Worm (Caenorhabditis elegans) whole organism, mixed stage, embryonic: ENCODE data around the gene dcs-1.

Source experiments
- M03D4.4 ChIP-seq: sonication (generic microtip); optimal IDR thresholded peaks from 2 replicates; lab custom pipeline; 2017; ENCODE audit warnings: mild to moderate bottlenecking, missing genetic modification characterization, missing compliant biosample characterization
- blmp-1 ChIP-seq: fragments of 150-350 bp; optimal IDR thresholded peaks from 2 replicates; lab custom pipeline; 2014; ENCODE audit warnings: missing biosample characterization, missing genetic modification characterization
- ceh-39 ChIP-seq: fragments of 150-350 bp; optimal IDR thresholded peaks from 2 replicates; lab custom pipeline; 2014; ENCODE audit warnings: missing biosample characterization, missing genetic modification characterization
- ceh-43 ChIP-seq: fragments of 200-800 bp; sonication (Bioruptor generic); optimal IDR thresholded peaks from 2 replicates; lab custom pipeline; 2018; ENCODE audit warnings: mild to moderate bottlenecking, missing genetic modification characterization, moderate library complexity, missing compliant biosample characterization
- ceh-83 ChIP-seq: fragments of 200-800 bp; sonication (Bioruptor generic); optimal IDR thresholded peaks from 2 replicates; lab custom pipeline; 2018; ENCODE audit warnings: mild to moderate bottlenecking, missing genetic modification characterization, missing compliant biosample characterization
- ces-1 ChIP-seq: fragments of 150-350 bp; optimal IDR thresholded peaks from 2 replicates; lab custom pipeline; 2014; ENCODE audit warnings: missing biosample characterization, missing genetic modification reagents, missing genetic modification characterization
- cnd-1 ChIP-seq: fragments of 200-800 bp; sonication (Bioruptor generic); optimal IDR thresholded peaks from 2 replicates; lab custom pipeline; 2018; ENCODE audit warnings: mild to moderate bottlenecking, missing genetic modification characterization, missing compliant biosample characterization
- drap-1 ChIP-seq: fragments of 200-800 bp; sonication (Bioruptor generic); optimal IDR thresholded peaks from 3 replicates; lab custom pipeline; 2018; ENCODE audit warnings: mild to moderate bottlenecking, missing genetic modification characterization, missing compliant biosample characterization
- elt-1 ChIP-seq: sonication (generic microtip); optimal IDR thresholded peaks from 2 replicates; lab custom pipeline; 2017; ENCODE audit warnings: missing genetic modification characterization, mild to moderate bottlenecking, missing compliant biosample characterization, antibody characterized with exemption, moderate library complexity, borderline replicate concordance; ENCODE audit not compliant: insufficient read depth
- elt-3 ChIP-seq: fragments of 150-350 bp; optimal IDR thresholded peaks from 2 replicates; lab custom pipeline; 2014; ENCODE audit warnings: missing biosample characterization, missing genetic modification characterization
- flh-1 ChIP-seq: fragments of 200-800 bp; sonication (Bioruptor generic); optimal IDR thresholded peaks from 2 replicates; lab custom pipeline; 2018; ENCODE audit warnings: mild to moderate bottlenecking, missing genetic modification characterization, moderate library complexity, missing compliant biosample characterization
- ham-2 ChIP-seq: fragments of 200-800 bp; sonication (Bioruptor generic); optimal IDR thresholded peaks from 2 replicates; lab custom pipeline; 2018; ENCODE audit warnings: mild to moderate bottlenecking, missing genetic modification characterization, missing compliant biosample characterization
- hlh-1 ChIP-seq: fragments of 150-350 bp; optimal IDR thresholded peaks from 2 replicates; lab custom pipeline; 2014; ENCODE audit warnings: missing biosample characterization, missing genetic modification reagents, missing genetic modification characterization
- lin-32 ChIP-seq: fragments of 200-800 bp; sonication (Bioruptor generic); optimal IDR thresholded peaks from 2 replicates; lab custom pipeline; 2018; ENCODE audit warnings: mild to moderate bottlenecking, missing genetic modification characterization, missing compliant biosample characterization
- mab-5 ChIP-seq: fragments of 150-350 bp; optimal IDR thresholded peaks from 2 replicates; lab custom pipeline; 2014; ENCODE audit warnings: missing biosample characterization, missing genetic modification characterization
- mep-1 ChIP-seq: fragments of 150-350 bp; optimal IDR thresholded peaks from 2 replicates; lab custom pipeline; 2017; ENCODE audit warnings: missing biosample characterization, missing genetic modification reagents, missing genetic modification characterization, inconsistent platforms
- mls-2 ChIP-seq: sonication (generic microtip); optimal IDR thresholded peaks from 2 replicates; lab custom pipeline; 2016; ENCODE audit warnings: mild to moderate bottlenecking, missing genetic modification characterization, moderate library complexity, missing compliant biosample characterization
- nhr-12 ChIP-seq: fragments of 150-350 bp; optimal IDR thresholded peaks from 2 replicates; lab custom pipeline; 2014; ENCODE audit warnings: missing biosample characterization, missing genetic modification characterization
- nhr-2 ChIP-seq: fragments of 150-350 bp; optimal IDR thresholded peaks from 2 replicates; lab custom pipeline; 2014; ENCODE audit warnings: missing biosample characterization, missing genetic modification characterization
- nhr-237 ChIP-seq: fragments of 150-350 bp; optimal IDR thresholded peaks from 2 replicates; lab custom pipeline; 2014; ENCODE audit warnings: missing biosample characterization, missing genetic modification characterization
- nhr-28 ChIP-seq: fragments of 150-350 bp; optimal IDR thresholded peaks from 2 replicates; lab custom pipeline; 2014; ENCODE audit warnings: missing biosample characterization, missing genetic modification characterization
- nhr-76 ChIP-seq: sonication (generic microtip); optimal IDR thresholded peaks from 2 replicates; lab custom pipeline; 2017; ENCODE audit warnings: missing biosample characterization, missing genetic modification characterization
- pha-4 ChIP-seq: fragments of 150-350 bp; optimal IDR thresholded peaks from 2 replicates; lab custom pipeline; 2018; ENCODE audit warnings: missing biosample characterization, missing genetic modification reagents, missing genetic modification characterization
- sem-2 ChIP-seq: fragments of 200-800 bp; sonication (Bioruptor generic); optimal IDR thresholded peaks from 2 replicates; lab custom pipeline; 2018; ENCODE audit warnings: mild to moderate bottlenecking, missing genetic modification characterization, missing compliant biosample characterization
- sptf-1 ChIP-seq: sonication (generic microtip); optimal IDR thresholded peaks from 2 replicates; lab custom pipeline; 2017; ENCODE audit warnings: mild to moderate bottlenecking, missing genetic modification characterization, moderate library complexity, missing compliant biosample characterization
- tbx-8 ChIP-seq: fragments of 200-800 bp; sonication (Bioruptor generic); optimal IDR thresholded peaks from 2 replicates; lab custom pipeline; 2018; ENCODE audit warnings: mild to moderate bottlenecking, missing genetic modification characterization, moderate library complexity, missing compliant biosample characterization
- unc-120 ChIP-seq: sonication (generic microtip); optimal IDR thresholded peaks from 2 replicates; lab custom pipeline; 2017; ENCODE audit warnings: missing genetic modification characterization, missing compliant biosample characterization; ENCODE audit not compliant: poor library complexity, severe bottlenecking
- unc-39 ChIP-seq: fragments of 150-350 bp; optimal IDR thresholded peaks from 2 replicates; lab custom pipeline; 2014; ENCODE audit warnings: missing biosample characterization, missing genetic modification characterization
- unc-62 ChIP-seq: fragments of 150-350 bp; optimal IDR thresholded peaks from 2 replicates; lab custom pipeline; 2014; ENCODE audit warnings: missing biosample characterization, missing genetic modification reagents, missing genetic modification characterization
- zip-8 ChIP-seq: fragments of 150-350 bp; optimal IDR thresholded peaks from 2 replicates; lab custom pipeline; 2014; ENCODE audit warnings: missing biosample characterization, missing genetic modification characterization
- ztf-11 ChIP-seq: fragments of 150-350 bp; optimal IDR thresholded peaks from 2 replicates; lab custom pipeline; 2014; ENCODE audit warnings: missing biosample characterization, missing genetic modification characterization

dcs-1 gene

DNA sequence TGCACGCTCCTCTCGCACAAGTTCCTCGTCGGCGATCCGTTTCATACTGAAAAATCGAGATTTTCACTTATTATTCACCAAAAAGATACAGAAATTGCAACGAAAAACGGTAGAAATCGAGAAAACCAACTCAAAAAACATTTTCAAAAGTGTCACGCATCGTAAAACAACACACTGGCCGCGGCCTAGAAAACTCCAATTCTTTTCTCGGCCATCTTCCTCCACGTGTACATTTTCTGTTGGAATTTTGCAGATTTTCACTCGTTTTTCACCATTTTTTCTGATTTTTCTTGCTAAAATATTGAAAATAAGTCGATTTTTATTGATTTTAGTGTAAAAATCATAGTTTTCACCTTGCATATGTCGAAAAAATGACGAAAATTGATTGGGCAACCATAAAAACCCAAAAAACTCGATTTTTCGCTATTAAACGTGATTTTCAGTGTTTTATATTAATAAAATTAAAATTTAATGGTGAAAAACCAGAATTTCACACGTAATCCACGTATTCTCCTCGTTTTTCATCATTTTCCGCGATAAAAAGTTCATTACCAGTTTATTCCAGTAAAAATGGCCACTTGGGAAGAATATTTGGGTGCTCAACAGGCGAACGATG lies at the start of gene dcs-1, which contains the start of gene sec-23:
TSS of gene dcs-1 (minus strand) at position 46 of the 616 bp plus-strand sequence.
TSS of gene sec-23 (plus strand) at position 566 of the 616 bp plus-strand sequence.
- TF ChIP-seq unc-62 (GFP tag; lab: Kevin White, UChicago) (no peak), lin-32 (no peak), sptf-1 (peak; percentile 20)

DNA sequence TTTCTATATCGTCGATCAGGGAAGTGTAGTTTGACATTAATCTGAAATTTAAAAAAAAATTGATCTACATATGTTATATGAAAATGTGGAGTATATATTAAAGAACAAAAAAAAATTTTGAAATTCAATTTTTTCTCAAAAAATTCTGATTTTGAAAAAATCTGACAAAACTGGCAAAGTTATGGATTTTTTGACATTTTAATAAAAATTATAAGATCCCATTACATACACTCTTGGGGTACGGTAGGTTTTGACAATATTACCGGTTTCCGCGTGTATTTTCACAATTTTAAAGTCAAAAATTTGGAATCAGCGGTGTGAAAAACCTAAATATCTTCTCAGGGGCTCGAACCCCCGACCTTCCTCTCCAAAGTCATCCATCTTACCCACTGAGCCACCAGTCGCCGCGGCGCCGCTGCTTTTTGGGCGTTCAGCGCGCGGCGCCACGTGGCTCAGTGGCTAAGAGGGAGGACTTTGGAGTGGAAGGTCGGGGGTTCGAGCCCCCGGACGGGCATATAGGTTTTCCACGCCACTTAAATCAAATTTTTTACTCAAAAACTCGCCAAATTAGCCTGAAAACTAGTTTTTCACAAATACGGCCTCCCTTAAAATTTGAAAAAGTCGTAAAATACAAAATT lies 48.0 kb upstream of the dcs-1 start, which contains the start of gene Y113G7A.14:
TSS of gene Y113G7A.14 (minus strand) at position 51 of the 638 bp plus-strand sequence.
- TF ChIP-seq flh-1 (no peak), unc-39 (tag; lab: Kevin White, UChicago) (no peak), cnd-1 (no peak), M03D4.4 (no peak), ceh-39 (no peak), mls-2 (tag; lab: Kevin White, UChicago) (no peak), drap-1 (GFP tag; lab: Kevin White, UChicago) (no peak)

- TF ChIP-seq ceh-83 = no peak
- TF ChIP-seq sem-2 (GFP tag; lab: Kevin White, UChicago) = no peak
- TF ChIP-seq lin-32 = no peak
- TF ChIP-seq nhr-2 (tag; lab: Kevin White, UChicago) = no peak
- no peak for TF ChIP-seq M03D4.4
- no peak for TF ChIP-seq ham-2
- no peak for TF ChIP-seq nhr-12 (tag; lab: Kevin White, UChicago)
- no peak for TF ChIP-seq ceh-43 (GFP tag; lab: Kevin White, UChicago)
- no peak for TF ChIP-seq nhr-237 (tag; lab: Kevin White, UChicago)
- no peak for TF ChIP-seq zip-8 (tag; lab: Kevin White, UChicago)
- no peak for TF ChIP-seq elt-1
- no peak for TF ChIP-seq mab-5 (tag; lab: Kevin White, UChicago)
- TF ChIP-seq flh-1 = no peak
- no peak for TF ChIP-seq mep-1 (tag; lab: Kevin White, UChicago)
Measured at ce11 chrV:20135247-20135646, 44.7 kb upstream of the dcs-1 start, which contains the start of gene Y113G7A.22. Gene Y113G7A.22, minus strand, starts transcription at chrV:20135347.

DNA sequence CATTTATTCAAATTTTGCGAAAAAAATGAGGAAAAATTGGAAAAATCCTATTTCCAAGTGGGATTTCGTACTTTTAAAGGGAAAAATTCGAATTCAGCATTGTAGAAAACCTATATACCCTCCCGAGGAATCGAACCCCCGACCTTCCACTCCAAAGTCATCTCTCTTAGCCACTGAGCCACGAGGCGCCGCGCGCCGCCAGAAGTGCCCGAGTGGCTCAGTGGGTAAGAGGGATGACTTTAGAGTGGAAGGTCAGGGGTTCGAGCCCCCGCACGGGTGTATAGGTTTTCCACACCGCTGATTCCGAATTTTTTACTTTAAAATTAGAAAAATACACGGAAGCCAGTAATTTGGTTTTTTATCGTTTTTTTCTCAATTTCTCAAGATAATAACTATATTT lies 44.3 kb upstream of the dcs-1 start:
- no peak for TF ChIP-seq nhr-12 (tag; lab: Kevin White, UChicago)
- no peak for TF ChIP-seq nhr-237 (tag; lab: Kevin White, UChicago)
- TF ChIP-seq pha-4 (tag; lab: Kevin White, UChicago) = no peak
- TF ChIP-seq lin-32 = no peak
- TF ChIP-seq unc-62 (GFP tag; lab: Kevin White, UChicago) = no peak
- TF ChIP-seq zip-8 (tag; lab: Kevin White, UChicago) = no peak
- no peak for TF ChIP-seq elt-3
- no peak for TF ChIP-seq nhr-76 (tag; lab: Kevin White, UChicago)
- TF ChIP-seq drap-1 (GFP tag; lab: Kevin White, UChicago) = no peak
- TF ChIP-seq ceh-39 = no peak
- no peak for TF ChIP-seq tbx-8 (GFP tag; lab: Kevin White, UChicago)
- TF ChIP-seq, all 35 proteins: peak for 0

ce11 chrV:20133163-20133562 lies 42.6 kb upstream of the dcs-1 start, which contains the start of gene ssu-1:
Gene ssu-1, minus strand, starts transcription at chrV:20133263.
- TF ChIP-seq pha-4 (tag; lab: Kevin White, UChicago) (no peak), unc-62 (GFP tag; lab: Kevin White, UChicago) (no peak), ceh-83 (no peak), flh-1 (no peak), nhr-237 (tag; lab: Kevin White, UChicago) (no peak), ham-2 (no peak), mab-5 (tag; lab: Kevin White, UChicago) (no peak), nhr-28 (tag; lab: Kevin White, UChicago) (no peak), mep-1 (tag; lab: Kevin White, UChicago) (no peak)
- TF ChIP-seq, all 35 proteins: peak for 0

ce11 chrV:20127543-20127942 lies 37.0 kb upstream of the dcs-1 start:
- no peak for TF ChIP-seq ztf-11
- no peak for TF ChIP-seq nhr-76 (tag; lab: Kevin White, UChicago)
- TF ChIP-seq mep-1 (tag; lab: Kevin White, UChicago) = no peak
- TF ChIP-seq ceh-43 (GFP tag; lab: Kevin White, UChicago) = no peak
- no peak for TF ChIP-seq tbx-8 (GFP tag; lab: Kevin White, UChicago)
- no peak for TF ChIP-seq hlh-1 (tag; lab: Kevin White, UChicago)
- TF ChIP-seq zip-8 (tag; lab: Kevin White, UChicago) = no peak
- TF ChIP-seq elt-1 = no peak
- TF ChIP-seq ces-1 (GFP tag; lab: Kevin White, UChicago) = no peak
- TF ChIP-seq unc-120 (tag; lab: Kevin White, UChicago) = no peak
- TF ChIP-seq lin-32 = no peak
- TF ChIP-seq unc-62 (GFP tag; lab: Kevin White, UChicago) = no peak
- TF ChIP-seq cnd-1 = no peak
- TF ChIP-seq ceh-39 = no peak
- no peak for TF ChIP-seq nhr-12 (tag; lab: Kevin White, UChicago)
- no peak for TF ChIP-seq mab-5 (tag; lab: Kevin White, UChicago)
- no peak for TF ChIP-seq sem-2 (GFP tag; lab: Kevin White, UChicago)
- TF ChIP-seq pha-4 (tag; lab: Kevin White, UChicago) = no peak
- TF ChIP-seq blmp-1 = no peak
